Worm (Caenorhabditis elegans) whole organism, L4 larva: Measurements from ENCODE around the gene nex-4.

Experiments used
- F37D6.2 ChIP-seq: sonication (generic microtip); optimal IDR thresholded peaks from 2 replicates; lab custom pipeline; 2016; ENCODE audit warnings: mild to moderate bottlenecking, missing genetic modification characterization, missing compliant biosample characterization
- F44E2.7 ChIP-seq: fragments of 200-800 bp; sonication (Bioruptor generic); IDR thresholded peaks from 2 replicates; pipeline ENCODE4 v2.1.2; 2022; ENCODE audit warnings: missing genetic modification characterization, missing compliant biosample characterization
- F49E8.2 ChIP-seq: sonication (generic microtip); optimal IDR thresholded peaks from 2 replicates; lab custom pipeline; 2016; ENCODE audit warnings: missing compliant biosample characterization, mild to moderate bottlenecking, missing genetic modification characterization, borderline replicate concordance
- T20F7.1 ChIP-seq: fragments of 200-800 bp; sonication (Bioruptor generic); optimal IDR thresholded peaks from 2 replicates; lab custom pipeline; 2018; ENCODE audit warnings: mild to moderate bottlenecking, missing genetic modification characterization, missing compliant biosample characterization
- Y105C5A.15 ChIP-seq: fragments of 200-800 bp; sonication (Bioruptor generic); IDR thresholded peaks from 2 replicates; pipeline ENCODE4 v1.3.6; 2022; ENCODE audit warnings: missing genetic modification characterization, missing compliant biosample characterization
- Y75B8A.6 ChIP-seq: fragments of 200-800 bp; sonication (Bioruptor generic); IDR thresholded peaks from 2 replicates; pipeline ENCODE4 v1.3.6; 2022; ENCODE audit warnings: missing genetic modification reagents, missing genetic modification characterization, missing compliant biosample characterization
- aha-1 ChIP-seq: fragments of 150-350 bp; peaks from one replicate; lab custom pipeline; 2014; ENCODE audit warnings: missing biosample characterization, missing genetic modification characterization
- aly-2 ChIP-seq: sonication (generic microtip); optimal IDR thresholded peaks from 2 replicates; lab custom pipeline; 2018; ENCODE audit warnings: missing biosample characterization, missing genetic modification characterization
- ama-1 ChIP-seq: fragments of 150-350 bp; optimal IDR thresholded peaks from 2 replicates; lab custom pipeline; 2014; ENCODE audit warnings: inconsistent platforms, mixed read lengths
- ceh-44 ChIP-seq: fragments of 200-800 bp; sonication (Bioruptor generic); IDR thresholded peaks from 2 replicates; pipeline ENCODE4 v1.3.6; 2022; ENCODE audit warnings: missing genetic modification reagents, missing genetic modification characterization, missing compliant biosample characterization
- ceh-82 ChIP-seq: sonication (generic microtip); optimal IDR thresholded peaks from 2 replicates; lab custom pipeline; 2017; ENCODE audit warnings: missing biosample characterization, missing genetic modification characterization
- cey-2 ChIP-seq: sonication (generic microtip); optimal IDR thresholded peaks from 3 replicates; lab custom pipeline; 2017; ENCODE audit warnings: missing genetic modification characterization, mild to moderate bottlenecking, missing compliant biosample characterization, antibody characterized with exemption, borderline replicate concordance; ENCODE audit not compliant: insufficient read depth
- daf-12 ChIP-seq: fragments of 150-350 bp; optimal IDR thresholded peaks from 2 replicates; lab custom pipeline; 2014; ENCODE audit warnings: missing biosample characterization, missing genetic modification reagents, missing genetic modification characterization
- daf-16 ChIP-seq, 3 experiments: sonication (generic microtip); optimal IDR thresholded peaks; 2 replicates each; lab custom pipeline; 2016 to 2017; ENCODE audit warnings: missing genetic modification characterization in 3 of 3, missing genetic modification reagents in 3 of 3, mild to moderate bottlenecking in 2 of 3, missing compliant biosample characterization in 2 of 3, missing biosample characterization in 1 of 3, moderate library complexity in 1 of 3
- dmd-6 ChIP-seq: fragments of 200-800 bp; sonication (Bioruptor generic); IDR thresholded peaks from 2 replicates; pipeline ENCODE4 v1.3.6; 2022; ENCODE audit warnings: missing genetic modification reagents, missing genetic modification characterization, missing compliant biosample characterization
- dpl-1 ChIP-seq: fragments of 150-350 bp; optimal IDR thresholded peaks from 2 replicates; lab custom pipeline; 2014; ENCODE audit warnings: missing biosample characterization, missing genetic modification reagents, missing genetic modification characterization
- dve-1 ChIP-seq: sonication (generic microtip); optimal IDR thresholded peaks from 2 replicates; lab custom pipeline; 2017; ENCODE audit warnings: antibody characterized with exemption, mild to moderate bottlenecking, missing genetic modification characterization, missing compliant biosample characterization; ENCODE audit not compliant: insufficient read depth
- egl-43 ChIP-seq: fragments of 200-800 bp; sonication (Bioruptor generic); IDR thresholded peaks from 2 replicates; pipeline ENCODE4 v1.3.6; 2022; ENCODE audit warnings: missing genetic modification reagents, missing genetic modification characterization, missing compliant biosample characterization
- gei-8 ChIP-seq: fragments of 200-800 bp; sonication (Bioruptor generic); optimal IDR thresholded peaks from 2 replicates; lab custom pipeline; 2018; ENCODE audit warnings: mild to moderate bottlenecking, missing genetic modification characterization, missing compliant biosample characterization
- hif-1 ChIP-seq, 2 experiments: sonication (generic microtip); optimal IDR thresholded peaks; 2 replicates each; lab custom pipeline; 2016 to 2017; ENCODE audit warnings: missing compliant biosample characterization in 2 of 2, missing genetic modification characterization in 2 of 2, missing genetic modification reagents in 2 of 2, missing genotype in 2 of 2, mild to moderate bottlenecking in 1 of 2
- hlh-11 ChIP-seq: fragments of 200-800 bp; sonication (Bioruptor generic); optimal IDR thresholded peaks from 2 replicates; lab custom pipeline; 2018; ENCODE audit warnings: mild to moderate bottlenecking, missing genetic modification characterization, missing compliant biosample characterization
- hlh-30 ChIP-seq: sonication (generic microtip); optimal IDR thresholded peaks from 2 replicates; lab custom pipeline; 2017; ENCODE audit warnings: antibody characterized with exemption, mild to moderate bottlenecking, missing genetic modification characterization, missing compliant biosample characterization; ENCODE audit not compliant: insufficient read depth
- hmg-1.1 ChIP-seq: fragments of 200-800 bp; sonication (Bioruptor generic); IDR thresholded peaks from 2 replicates; pipeline ENCODE4 v1.3.6; 2022; ENCODE audit warnings: missing genetic modification reagents, missing genetic modification characterization, missing compliant biosample characterization
- jun-1 ChIP-seq: fragments of 150-350 bp; optimal IDR thresholded peaks from 2 replicates; lab custom pipeline; 2014; ENCODE audit warnings: missing biosample characterization, missing genetic modification reagents, missing genetic modification characterization
- lim-7 ChIP-seq: fragments of 200-800 bp; sonication (Bioruptor generic); IDR thresholded peaks from 2 replicates; pipeline ENCODE4 v1.3.6; 2022; ENCODE audit warnings: missing genetic modification characterization, missing compliant biosample characterization
- lin-38 ChIP-seq: fragments of 200-800 bp; sonication (Bioruptor generic); IDR thresholded peaks from 2 replicates; pipeline ENCODE4 v1.3.6; 2022; ENCODE audit warnings: missing genetic modification reagents, missing genetic modification characterization, missing compliant biosample characterization
- madf-9 ChIP-seq: fragments of 200-800 bp; sonication (Bioruptor generic); conservative IDR thresholded peaks from 2 replicates; pipeline ENCODE4 v1.3.6; 2022; ENCODE audit warnings: missing genetic modification reagents, missing genetic modification characterization, missing compliant biosample characterization
- mdt-29 ChIP-seq: fragments of 200-800 bp; sonication (Bioruptor generic); IDR thresholded peaks from 2 replicates; pipeline ENCODE4 v1.3.6; 2022; ENCODE audit warnings: missing genetic modification reagents, missing genetic modification characterization, missing compliant biosample characterization
- mep-1 ChIP-seq: fragments of 150-350 bp; sonication (generic microtip); optimal IDR thresholded peaks from 3 replicates; lab custom pipeline; 2014; ENCODE audit warnings: missing biosample characterization, missing genetic modification characterization
- mxl-2 ChIP-seq: fragments of 200-800 bp; sonication (Bioruptor generic); conservative IDR thresholded peaks from 2 replicates; pipeline ENCODE4 v1.3.6; 2022; ENCODE audit warnings: missing genetic modification reagents, missing genetic modification characterization, missing compliant biosample characterization
- nhr-11 ChIP-seq: fragments of 150-350 bp; optimal IDR thresholded peaks from 2 replicates; lab custom pipeline; 2014; ENCODE audit warnings: missing biosample characterization, missing genetic modification characterization
- nhr-111 ChIP-seq: fragments of 200-800 bp; sonication (Bioruptor generic); optimal IDR thresholded peaks from 2 replicates; lab custom pipeline; 2018; ENCODE audit warnings: mild to moderate bottlenecking, missing genetic modification characterization, missing compliant biosample characterization
- nhr-237 ChIP-seq: sonication (generic microtip); optimal IDR thresholded peaks from 2 replicates; lab custom pipeline; 2017; ENCODE audit warnings: missing biosample characterization, missing genetic modification characterization
- nhr-25 ChIP-seq: sonication (generic microtip); optimal IDR thresholded peaks from 2 replicates; lab custom pipeline; 2017; ENCODE audit warnings: missing genetic modification characterization, mild to moderate bottlenecking, missing compliant biosample characterization, antibody characterized with exemption, moderate library complexity, borderline replicate concordance; ENCODE audit not compliant: insufficient read depth
- nhr-28 ChIP-seq: fragments of 150-350 bp; optimal IDR thresholded peaks from 2 replicates; lab custom pipeline; 2014; ENCODE audit warnings: missing biosample characterization, missing genetic modification characterization
- nhr-42 ChIP-seq: fragments of 200-800 bp; sonication (Bioruptor generic); IDR thresholded peaks from 2 replicates; pipeline ENCODE4 v1.3.6; 2022; ENCODE audit warnings: missing genetic modification characterization, missing compliant biosample characterization
- nhr-48 ChIP-seq: sonication (generic microtip); optimal IDR thresholded peaks from 2 replicates; lab custom pipeline; 2016; ENCODE audit warnings: mild to moderate bottlenecking, missing genetic modification characterization, missing compliant biosample characterization
- nhr-6 ChIP-seq: fragments of 150-350 bp; optimal IDR thresholded peaks from 2 replicates; lab custom pipeline; 2014; ENCODE audit warnings: missing biosample characterization, missing genetic modification characterization
- nhr-76 ChIP-seq: fragments of 150-350 bp; optimal IDR thresholded peaks from 2 replicates; lab custom pipeline; 2014; ENCODE audit warnings: missing biosample characterization, missing genetic modification characterization
- nhr-77 ChIP-seq: fragments of 150-350 bp; optimal IDR thresholded peaks from 2 replicates; lab custom pipeline; 2014; ENCODE audit warnings: missing biosample characterization, missing genetic modification characterization
- rbr-2 ChIP-seq: sonication (generic microtip); optimal IDR thresholded peaks from 2 replicates; lab custom pipeline; 2016; ENCODE audit warnings: missing genotype, missing genetic modification characterization, missing compliant biosample characterization
- snpc-1.2 ChIP-seq: fragments of 200-800 bp; sonication (Bioruptor generic); IDR thresholded peaks from 2 replicates; pipeline ENCODE4 v1.3.6; 2022; ENCODE audit warnings: missing genetic modification reagents, missing genetic modification characterization, missing compliant biosample characterization
- spr-1 ChIP-seq: sonication (generic microtip); optimal IDR thresholded peaks from 2 replicates; lab custom pipeline; 2016; ENCODE audit warnings: mild to moderate bottlenecking, missing genetic modification characterization, missing compliant biosample characterization
- tag-97 ChIP-seq: fragments of 200-800 bp; sonication (Bioruptor generic); IDR thresholded peaks from 2 replicates; pipeline ENCODE4 v1.3.6; 2022; ENCODE audit warnings: missing genetic modification characterization, missing compliant biosample characterization
- tra-1 ChIP-seq: fragments of 200-800 bp; sonication (Bioruptor generic); IDR thresholded peaks from 2 replicates; pipeline ENCODE4 v1.3.6; 2022; ENCODE audit warnings: missing genetic modification reagents, missing genetic modification characterization, missing compliant biosample characterization
- vab-7 ChIP-seq: fragments of 200-800 bp; sonication (Bioruptor generic); IDR thresholded peaks from 2 replicates; pipeline ENCODE4 v1.3.6; 2022; ENCODE audit warnings: missing genetic modification reagents, missing genetic modification characterization, missing compliant biosample characterization
- zfp-2 ChIP-seq: sonication (generic microtip); optimal IDR thresholded peaks from 2 replicates; lab custom pipeline; 2016; ENCODE audit warnings: mild to moderate bottlenecking, missing genetic modification characterization, missing compliant biosample characterization
- zfp-3 ChIP-seq: fragments of 200-800 bp; sonication (Bioruptor generic); conservative IDR thresholded peaks from 2 replicates; pipeline ENCODE4 v1.3.6; 2022; ENCODE audit warnings: missing genetic modification reagents, missing genetic modification characterization, missing compliant biosample characterization
- zip-11 ChIP-seq: fragments of 200-800 bp; sonication (Bioruptor generic); IDR thresholded peaks from 2 replicates; pipeline ENCODE4 v1.3.6; 2022; ENCODE audit warnings: missing genetic modification characterization, missing compliant biosample characterization
- zip-2 ChIP-seq: fragments of 150-350 bp; optimal IDR thresholded peaks from 2 replicates; lab custom pipeline; 2014; ENCODE audit warnings: missing biosample characterization, missing genetic modification characterization
- ztf-11 ChIP-seq: fragments of 150-350 bp; optimal IDR thresholded peaks from 2 replicates; lab custom pipeline; 2014; ENCODE audit warnings: missing biosample characterization, missing genetic modification characterization
- ztf-7 ChIP-seq: fragments of 150-350 bp; optimal IDR thresholded peaks from 2 replicates; lab custom pipeline; 2014; ENCODE audit warnings: missing biosample characterization, missing genetic modification characterization

Gene nex-4

DNA sequence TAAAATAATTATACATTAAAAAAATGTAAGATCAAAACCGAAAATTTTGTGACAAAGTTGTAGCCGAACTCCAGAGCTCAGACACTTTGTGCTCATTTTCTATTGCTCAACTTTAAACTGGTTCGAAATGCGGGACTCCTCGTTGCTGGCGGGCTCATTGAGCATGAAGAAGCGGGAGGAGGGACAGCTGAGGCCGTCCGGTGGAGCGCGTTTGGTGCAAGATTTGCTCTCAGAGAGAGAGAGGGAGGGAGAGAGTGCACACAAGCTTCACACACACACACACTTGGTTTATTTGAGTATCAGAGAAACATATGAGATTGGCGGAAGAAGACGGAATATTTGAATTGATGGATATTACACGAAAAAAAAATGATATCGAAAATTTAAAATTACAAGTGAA, 40.6 kb upstream of the nex-4 start (continued):
- TF ChIP-seq ama-1 (no peak), nhr-237 (tag; lab: Kevin White, UChicago) (no peak), jun-1 (tag; lab: Kevin White, UChicago) (no peak), daf-16 (GFP tag; optimal IDR thresholded peaks at IDR 0.05; lab: Kevin White, UChicago) (no peak), daf-16 (tag; optimal IDR thresholded peaks at IDR 0.05; lab: Kevin White, UChicago) (no peak), gei-8 (GFP tag; lab: Kevin White, UChicago) (no peak), ceh-82 (tag; lab: Kevin White, UChicago) (no peak), dpl-1 (peak; percentile 31), daf-12 (tag; lab: Kevin White, UChicago) (no peak), Y75B8A.6 (no peak), ztf-7 (no peak), zip-11 (GFP tag; lab: Robert Waterston, UW) (no peak), tra-1 (GFP tag; lab: Robert Waterston, UW) (no peak), madf-9 (GFP tag; lab: Robert Waterston, UW) (no peak), egl-43 (GFP tag; lab: Robert Waterston, UW) (no peak), vab-7 (GFP tag; lab: Robert Waterston, UW) (no peak), zfp-3 (GFP tag; lab: Robert Waterston, UW) (no peak), spr-1 (tag; lab: Kevin White, UChicago) (no peak), snpc-1.2 (GFP tag; lab: Robert Waterston, UW) (no peak), dmd-6 (GFP tag; lab: Robert Waterston, UW) (no peak), hif-1 (tag; optimal IDR thresholded peaks at IDR 0.05; lab: Kevin White, UChicago) (peak in 1 of 2 experiments; percentile 4), nhr-77 (tag; lab: Kevin White, UChicago) (no peak), nhr-6 (tag; lab: Kevin White, UChicago) (no peak), hlh-30 (tag; lab: Kevin White, UChicago) (peak; percentile 39), nhr-42 (GFP tag; lab: Robert Waterston, UW) (no peak), cey-2 (no peak), F44E2.7 (no peak), nhr-111 (GFP tag; lab: Kevin White, UChicago) (no peak), lim-7 (GFP tag; lab: Robert Waterston, UW) (no peak), hlh-11 (tag; lab: Kevin White, UChicago) (peak; percentile 66), nhr-76 (no peak), ceh-44 (no peak), hmg-1.1 (GFP tag; lab: Robert Waterston, UW) (peak; percentile 37), Y105C5A.15 (no peak), nhr-25 (tag; lab: Kevin White, UChicago) (no peak), zfp-2 (tag; lab: Kevin White, UChicago) (no peak), nhr-11 (tag; lab: Kevin White, UChicago) (peak; percentile 7), nhr-28 (tag; lab: Kevin White, UChicago) (no peak), rbr-2 (tag; lab: Kevin White, UChicago) (peak; percentile 54), ztf-11 (tag; lab: Kevin White, UChicago) (no peak), mep-1 (tag; lab: Kevin White, UChicago) (peak; percentile 43), mdt-29 (GFP tag; lab: Robert Waterston, UW) (no peak), nhr-48 (tag; lab: Kevin White, UChicago) (no peak), F49E8.2 (tag; lab: Kevin White, UChicago) (no peak), aha-1 (tag; lab: Kevin White, UChicago) (peak; percentile 99), dve-1 (tag; lab: Kevin White, UChicago) (no peak), aly-2 (tag; lab: Kevin White, UChicago) (no peak), F37D6.2 (tag; lab: Kevin White, UChicago) (no peak), mxl-2 (GFP tag; lab: Robert Waterston, UW) (no peak), T20F7.1 (GFP tag; lab: Kevin White, UChicago) (no peak), zip-2 (tag; lab: Kevin White, UChicago) (no peak), tag-97 (GFP tag; lab: Robert Waterston, UW) (no peak), lin-38 (GFP tag; lab: Robert Waterston, UW) (peak; percentile 60)
